Fruit fly (Drosophila melanogaster) whole organism, wandering third instar larva: Measurements from ENCODE around the gene Pex23.

Experiments
- Abd-B ChIP-seq: fragments of >200 bp; optimal IDR thresholded peaks from 2 replicates; lab custom pipeline; 2017; ENCODE audit warnings: missing biosample characterization, missing genetic modification characterization
- CG32264 ChIP-seq: fragments of 200-800 bp; sonication (Bioruptor generic); optimal IDR thresholded peaks from 2 replicates; lab custom pipeline; 2016; ENCODE audit warnings: missing biosample characterization, missing genetic modification characterization
- CG9705 ChIP-seq: fragments of 200-800 bp; sonication (Bioruptor generic); optimal IDR thresholded peaks from 2 replicates; lab custom pipeline; 2018; ENCODE audit warnings: missing biosample characterization, mild to moderate bottlenecking, missing genetic modification characterization
- CrebA ChIP-seq: fragments of 200-800 bp; sonication (Bioruptor generic); optimal IDR thresholded peaks from 2 replicates; lab custom pipeline; 2016; ENCODE audit warnings: missing biosample characterization, mild to moderate bottlenecking, missing genetic modification characterization, borderline replicate concordance
- Dfd ChIP-seq: fragments of >200 bp; optimal IDR thresholded peaks from 2 replicates; lab custom pipeline; 2017; ENCODE audit warnings: missing biosample characterization, missing genetic modification characterization
- Dif ChIP-seq: fragments of 200-275, 200-300 bp; sonication (Bioruptor generic); optimal IDR thresholded peaks from 2 replicates; lab custom pipeline; 2018; ENCODE audit warnings: missing biosample characterization, missing genetic modification characterization; ENCODE audit not compliant: partially characterized antibody
- GATAd ChIP-seq: sonication (Bioruptor generic); optimal IDR thresholded peaks from 2 replicates; lab custom pipeline; 2016; ENCODE audit warnings: missing biosample characterization, missing genetic modification characterization
- HLH106 ChIP-seq: fragments of 200-800 bp; optimal IDR thresholded peaks from 3 replicates; lab custom pipeline; 2019; ENCODE audit warnings: missing biosample characterization, mild to moderate bottlenecking, missing genetic modification characterization, moderate library complexity
- Hnf4 ChIP-seq: fragments of 200-800 bp; sonication (Bioruptor generic); optimal IDR thresholded peaks from 2 replicates; lab custom pipeline; 2016; ENCODE audit warnings: missing biosample characterization, mild to moderate bottlenecking, missing genetic modification characterization
- Hr78 ChIP-seq: fragments of >200 bp; optimal IDR thresholded peaks from 2 replicates; lab custom pipeline; 2017; ENCODE audit warnings: missing biosample characterization, missing genetic modification characterization
- Hr83 ChIP-seq: fragments of 200-300 bp; sonication (Bioruptor generic); optimal IDR thresholded peaks from 2 replicates; lab custom pipeline; 2016; ENCODE audit warnings: missing biosample characterization, mild to moderate bottlenecking, missing genetic modification characterization, moderate library complexity; ENCODE audit not compliant: poor library complexity, severe bottlenecking
- Jra ChIP-seq: sonication (Bioruptor generic); optimal IDR thresholded peaks from 2 replicates; lab custom pipeline; 2016; ENCODE audit warnings: missing biosample characterization, missing genetic modification characterization
- Mio ChIP-seq: sonication (Bioruptor generic); optimal IDR thresholded peaks from 2 replicates; lab custom pipeline; 2016; ENCODE audit warnings: missing biosample characterization, missing genetic modification characterization
- Myc ChIP-seq: fragments of >200 bp; optimal IDR thresholded peaks from 2 replicates; lab custom pipeline; 2017
- N ChIP-seq: fragments of >200 bp; optimal IDR thresholded peaks from 2 replicates; lab custom pipeline; 2018; ENCODE audit warnings: missing biosample characterization, missing external identifiers, missing genetic modification characterization
- OdsH ChIP-seq: fragments of 200-800 bp; sonication (Bioruptor generic); optimal IDR thresholded peaks from 2 replicates; lab custom pipeline; 2016; ENCODE audit warnings: missing biosample characterization, mild to moderate bottlenecking, missing genetic modification characterization
- Rel ChIP-seq, 2 experiments: fragments of 200-800 bp; sonication (Bioruptor generic) in 1 of 2; optimal IDR thresholded peaks; 2 replicates in 1 of 2; 3 replicates in 1 of 2; lab custom pipeline; 2016 to 2019; ENCODE audit warnings: mild to moderate bottlenecking in 2 of 2, missing biosample characterization in 2 of 2, missing genetic modification characterization in 2 of 2, moderate library complexity in 1 of 2
- Sp1 ChIP-seq: fragments of 200-800 bp; sonication (Bioruptor generic); optimal IDR thresholded peaks from 3 replicates; lab custom pipeline; 2019; ENCODE audit warnings: missing biosample characterization, mild to moderate bottlenecking, missing genetic modification characterization, moderate library complexity
- Vsx2 ChIP-seq: fragments of 200-300, 225-300 bp; sonication (Bioruptor generic); optimal IDR thresholded peaks from 2 replicates; lab custom pipeline; 2018; ENCODE audit warnings: missing biosample characterization, missing genetic modification characterization; ENCODE audit not compliant: partially characterized antibody
- br ChIP-seq: fragments of 200-800 bp; sonication (Bioruptor generic); optimal IDR thresholded peaks from 2 replicates; lab custom pipeline; 2016; ENCODE audit warnings: missing biosample characterization, missing genetic modification characterization
- brk ChIP-seq: fragments of 200-800 bp; sonication (Bioruptor generic); optimal IDR thresholded peaks from 2 replicates; lab custom pipeline; 2016; ENCODE audit warnings: missing biosample characterization, mild to moderate bottlenecking, missing genetic modification characterization
- dl ChIP-seq, 2 experiments: fragments of 175-275, 200-275 bp in 1 of 2; fragments of 200-275 bp in 1 of 2; sonication (Bioruptor generic); optimal IDR thresholded peaks; lab custom pipeline; 2018; ENCODE audit warnings: mild to moderate bottlenecking in 2 of 2, missing biosample characterization in 2 of 2, missing genetic modification characterization in 2 of 2, moderate library complexity in 2 of 2; ENCODE audit not compliant: partially characterized antibody in 2 of 2, insufficient read depth in 1 of 2
- dmrt93B ChIP-seq: fragments of 200-800 bp; sonication (Bioruptor generic); optimal IDR thresholded peaks from 2 replicates; lab custom pipeline; 2018; ENCODE audit warnings: missing biosample characterization, mild to moderate bottlenecking, missing genetic modification characterization
- dsf ChIP-seq: sonication (Bioruptor generic); optimal IDR thresholded peaks from 2 replicates; lab custom pipeline; 2016; ENCODE audit warnings: missing biosample characterization, missing genetic modification characterization, borderline replicate concordance
- ey ChIP-seq: fragments of 200-800 bp; sonication (Bioruptor generic); optimal IDR thresholded peaks from 2 replicates; lab custom pipeline; 2016; ENCODE audit warnings: missing biosample characterization, missing genetic modification characterization
- foxo ChIP-seq, 2 experiments: fragments of 200-800 bp; sonication (Bioruptor generic); optimal IDR thresholded peaks; 2 replicates in 1 of 2; 3 replicates in 1 of 2; lab custom pipeline; 2016 to 2017; ENCODE audit warnings: missing biosample characterization in 2 of 2, missing genetic modification characterization in 2 of 2
- fru ChIP-seq: fragments of 200-800 bp; sonication (Bioruptor generic); optimal IDR thresholded peaks from 3 replicates; lab custom pipeline; 2016; ENCODE audit warnings: missing biosample characterization, mild to moderate bottlenecking, missing genetic modification characterization
- h ChIP-seq: fragments of 200-800 bp; sonication (Bioruptor generic); optimal IDR thresholded peaks from 3 replicates; lab custom pipeline; 2016; ENCODE audit warnings: missing biosample characterization, mild to moderate bottlenecking, missing genetic modification characterization
- jim ChIP-seq: fragments of 175-275, 200-325 bp; sonication (Bioruptor generic); optimal IDR thresholded peaks from 2 replicates; lab custom pipeline; 2016; ENCODE audit warnings: missing biosample characterization, mild to moderate bottlenecking, missing genetic modification characterization
- lola ChIP-seq: fragments of >200 bp; optimal IDR thresholded peaks from 2 replicates; lab custom pipeline; 2017; ENCODE audit warnings: missing biosample characterization, missing genetic modification characterization
- pan ChIP-seq: fragments of >200 bp; optimal IDR thresholded peaks from 2 replicates; lab custom pipeline; 2017
- psq ChIP-seq: fragments of 200-800 bp; sonication (Bioruptor generic); optimal IDR thresholded peaks from 3 replicates; lab custom pipeline; 2017; ENCODE audit warnings: missing biosample characterization, mild to moderate bottlenecking, missing genetic modification characterization, moderate library complexity
- rgr ChIP-seq: fragments of 200-800 bp; sonication (Bioruptor generic); optimal IDR thresholded peaks from 3 replicates; lab custom pipeline; 2016; ENCODE audit warnings: missing biosample characterization, mild to moderate bottlenecking, missing genetic modification characterization
- sage ChIP-seq: fragments of 200-800 bp; sonication (Bioruptor generic); optimal IDR thresholded peaks from 2 replicates; lab custom pipeline; 2016; ENCODE audit warnings: missing biosample characterization, mild to moderate bottlenecking, missing genetic modification characterization
- sv ChIP-seq: fragments of 200-800 bp; sonication (Bioruptor generic); optimal IDR thresholded peaks from 3 replicates; lab custom pipeline; 2016; ENCODE audit warnings: missing biosample characterization, missing genetic modification characterization
- tai ChIP-seq: sonication (Bioruptor generic); optimal IDR thresholded peaks from 2 replicates; lab custom pipeline; 2016; ENCODE audit warnings: missing biosample characterization, missing genetic modification characterization
- usp ChIP-seq: fragments of >200 bp; optimal IDR thresholded peaks from 2 replicates; lab custom pipeline; 2017; ENCODE audit warnings: missing biosample characterization, missing genetic modification characterization
- woc ChIP-seq: sonication (Bioruptor generic); optimal IDR thresholded peaks from 2 replicates; lab custom pipeline; 2016; ENCODE audit warnings: missing biosample characterization, mild to moderate bottlenecking, missing genetic modification characterization

The Pex23 gene

dm6 chr3L:20320652-20321051 lies 18.7 kb upstream of the Pex23 start, which contains the start of gene Spn77Bb:
TSS of gene Spn77Bb (plus strand) at chr3L:20320952.
- TF ChIP-seq GATAd (GFP tag; lab: Kevin White, UChicago) = no peak

- no peak for TF ChIP-seq sage (GFP tag; lab: Kevin White, UChicago)
- TF ChIP-seq, all 38 proteins: peak for 0
Observed at dm6 chr3L:20320044-20320443, 18.1 kb upstream of the Pex23 start.

dm6 chr3L:20317751-20318150 lies 15.8 kb upstream of the Pex23 start:
- TF ChIP-seq sage (GFP tag; lab: Kevin White, UChicago) (no peak), jim (GFP tag; lab: Kevin White, UChicago) (no peak), usp (GFP tag; lab: Kevin White, UChicago) (no peak), foxo (GFP tag; optimal IDR thresholded peaks at IDR 0.05; lab: Kevin White, UChicago) (no peak), GATAd (GFP tag; lab: Kevin White, UChicago) (no peak), Sp1 (GFP tag; lab: Kevin White, UChicago) (no peak), Rel (GFP tag; optimal IDR thresholded peaks at IDR 0.05; lab: Kevin White, UChicago) (no peak), Rel (tag; optimal IDR thresholded peaks at IDR 0.05; lab: Kevin White, UChicago) (no peak), Myc (lab: Kevin White, UChicago) (no peak), dsf (GFP tag; lab: Kevin White, UChicago) (no peak), ey (GFP tag; lab: Kevin White, UChicago) (no peak), fru (GFP tag; lab: Kevin White, UChicago) (no peak), Vsx2 (GFP tag; lab: Kevin White, UChicago) (no peak), HLH106 (tag; lab: Kevin White, UChicago) (no peak), pan (lab: Kevin White, UChicago) (no peak), psq (GFP tag; lab: Kevin White, UChicago) (no peak), brk (GFP tag; lab: Kevin White, UChicago) (no peak), sv (GFP tag; lab: Kevin White, UChicago) (no peak), Dfd (GFP tag; lab: Kevin White, UChicago) (no peak)

- TF ChIP-seq h (GFP tag; lab: Kevin White, UChicago) (peak; percentile 34), pan (lab: Kevin White, UChicago) (no peak), Vsx2 (GFP tag; lab: Kevin White, UChicago) (no peak), foxo (GFP tag; optimal IDR thresholded peaks at IDR 0.05; lab: Kevin White, UChicago) (no peak), GATAd (GFP tag; lab: Kevin White, UChicago) (no peak), tai (no peak), psq (GFP tag; lab: Kevin White, UChicago) (peak; percentile 19), woc (no peak), ey (GFP tag; lab: Kevin White, UChicago) (no peak), Mio (GFP tag; lab: Kevin White, UChicago) (no peak), Hnf4 (GFP tag; lab: Kevin White, UChicago) (peak; percentile 71), dmrt93B (GFP tag; lab: Kevin White, UChicago) (no peak), brk (GFP tag; lab: Kevin White, UChicago) (no peak), fru (GFP tag; lab: Kevin White, UChicago) (peak; percentile 7), HLH106 (tag; lab: Kevin White, UChicago) (no peak), rgr (GFP tag; lab: Kevin White, UChicago) (peak; percentile 30), N (GFP tag; lab: Kevin White, UChicago) (no peak), Myc (lab: Kevin White, UChicago) (no peak), lola (GFP tag; lab: Kevin White, UChicago) (no peak), Abd-B (GFP tag; lab: Kevin White, UChicago) (no peak), OdsH (no peak), CG32264 (GFP tag; lab: Kevin White, UChicago) (no peak), Jra (GFP tag; lab: Kevin White, UChicago) (no peak), dl (GFP tag; optimal IDR thresholded peaks at IDR 0.05; lab: Kevin White, UChicago; ENCODE audit: insufficient read depth in 1 of 2, partially characterized antibody in 2 of 2) (peak; percentile 21 to 56), dsf (GFP tag; lab: Kevin White, UChicago) (no peak), Rel (GFP tag; optimal IDR thresholded peaks at IDR 0.05; lab: Kevin White, UChicago) (no peak), Rel (tag; optimal IDR thresholded peaks at IDR 0.05; lab: Kevin White, UChicago) (peak; percentile 98), Dfd (GFP tag; lab: Kevin White, UChicago) (no peak), Hr83 (peak; percentile 20), CG9705 (GFP tag; lab: Kevin White, UChicago) (no peak), br (no peak), CrebA (GFP tag; lab: Kevin White, UChicago) (no peak), jim (GFP tag; lab: Kevin White, UChicago) (no peak), Dif (GFP tag; lab: Kevin White, UChicago) (peak; percentile 69), Hr78 (no peak), sv (GFP tag; lab: Kevin White, UChicago) (no peak), Sp1 (GFP tag; lab: Kevin White, UChicago) (no peak), sage (GFP tag; lab: Kevin White, UChicago) (no peak), usp (GFP tag; lab: Kevin White, UChicago) (no peak)
Observed at dm6 chr3L:20316956-20317589, 15.1 kb upstream of the Pex23 start, which contains the start of gene Spn77Ba. TSS of gene Spn77Ba (plus strand) at chr3L:20317190.
